Worm (Caenorhabditis elegans) whole organism, L4/young adult: ENCODE results near the gene ant-1.3.

Source experiments
- W03F9.2 ChIP-seq: fragments of 150-350 bp; optimal IDR thresholded peaks from 2 replicates; lab custom pipeline; 2014; ENCODE audit warnings: missing biosample characterization, missing genetic modification characterization
- dao-5 ChIP-seq: sonication (generic microtip); optimal IDR thresholded peaks from 2 replicates; lab custom pipeline; 2016; ENCODE audit warnings: missing genotype, missing genetic modification characterization, moderate library complexity, missing compliant biosample characterization
- him-1 ChIP-seq: sonication (generic microtip); optimal IDR thresholded peaks from 2 replicates; lab custom pipeline; 2016; ENCODE audit warnings: missing genotype, missing genetic modification reagents, missing genetic modification characterization, missing compliant biosample characterization

Gene ant-1.3

DNA sequence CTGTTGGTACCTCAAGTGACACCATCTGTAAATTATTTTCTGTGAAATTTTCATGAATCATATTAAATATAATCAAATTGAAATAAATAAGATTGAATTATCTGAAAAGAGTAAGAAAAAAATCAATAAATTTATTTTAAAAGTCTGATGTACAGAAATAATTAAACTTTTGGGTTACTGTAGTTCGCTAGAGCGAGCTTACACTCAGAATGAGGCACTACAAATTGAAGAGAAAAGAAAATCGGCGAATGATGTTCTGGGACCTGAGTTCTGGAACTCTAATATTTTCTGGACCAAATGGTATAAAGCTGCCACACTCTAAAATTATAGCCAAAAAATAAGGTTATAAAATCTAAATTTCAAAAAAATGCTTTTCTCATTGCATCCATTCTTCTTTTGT is 24.8 kb upstream of the ant-1.3 start:
- no peak for TF ChIP-seq dao-5 (tag; lab: Kevin White, UChicago)
- peak; percentile 5 for TF ChIP-seq W03F9.2 (tag; lab: Kevin White, UChicago)

- no peak for TF ChIP-seq dao-5 (tag; lab: Kevin White, UChicago)
- no peak for TF ChIP-seq W03F9.2 (tag; lab: Kevin White, UChicago)
- TF ChIP-seq him-1 (tag; lab: Kevin White, UChicago) = no peak
Observed at ce11 chrIV:9728376-9728775, 19.3 kb upstream of the ant-1.3 start, which contains the start of gene nhr-100. TSS of gene nhr-100 (plus strand) at chrIV:9728676.

DNA sequence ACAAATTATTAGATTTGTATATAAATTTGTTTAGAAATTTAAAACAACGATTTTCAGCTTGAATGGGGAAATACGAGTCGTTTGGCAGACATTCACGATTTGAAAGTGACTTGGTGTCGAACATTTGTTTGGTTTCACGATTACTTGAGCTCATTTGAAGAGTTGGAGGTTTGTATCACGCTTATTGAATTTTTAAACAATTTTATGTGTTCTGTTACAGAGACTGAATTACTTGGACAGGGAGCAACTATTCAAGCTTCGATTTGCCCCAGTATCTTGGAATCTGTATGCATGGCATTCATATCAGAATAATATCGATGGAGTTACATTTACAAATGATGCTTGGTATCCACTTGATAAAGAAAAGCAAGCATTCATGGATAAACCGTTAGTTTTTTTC is 18.1 kb upstream of the ant-1.3 start:
- TF ChIP-seq W03F9.2 (tag; lab: Kevin White, UChicago) (no peak), dao-5 (tag; lab: Kevin White, UChicago) (no peak), him-1 (tag; lab: Kevin White, UChicago) (no peak)

- no peak for TF ChIP-seq him-1 (tag; lab: Kevin White, UChicago)
- TF ChIP-seq dao-5 (tag; lab: Kevin White, UChicago) = no peak
- no peak for TF ChIP-seq W03F9.2 (tag; lab: Kevin White, UChicago)
Observed at ce11 chrIV:9725468-9725985, 16.4 kb upstream of the ant-1.3 start.

DNA sequence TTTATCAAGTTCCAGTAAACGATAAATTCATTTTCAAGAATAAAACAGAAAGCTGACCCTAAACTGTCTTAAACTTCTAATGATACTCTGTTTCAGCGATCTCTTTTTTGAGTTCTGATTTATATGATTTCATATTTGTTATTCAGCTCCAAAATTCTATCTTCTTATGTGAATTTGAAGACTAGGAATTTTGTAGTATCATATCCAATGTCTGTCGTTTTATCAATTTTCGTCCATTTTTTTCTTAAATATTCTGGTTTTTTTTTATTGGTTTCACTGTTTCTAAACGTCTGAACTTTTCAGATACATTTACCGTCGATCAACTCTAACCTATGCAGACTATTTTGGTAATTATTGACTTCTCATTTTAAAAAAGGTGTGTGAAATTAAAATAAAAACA is 15.8 kb upstream of the ant-1.3 start, which contains the start of the genes nhr-138 and C28D4.18:
nhr-138 (plus strand) TSS at position 304 of the 400 bp plus-strand sequence.
C28D4.18 (plus strand) TSS at position 333 of the 400 bp plus-strand sequence.
- TF ChIP-seq W03F9.2 (tag; lab: Kevin White, UChicago) = no peak
- no peak for TF ChIP-seq him-1 (tag; lab: Kevin White, UChicago)
- TF ChIP-seq dao-5 (tag; lab: Kevin White, UChicago) = no peak

- TF ChIP-seq him-1 (tag; lab: Kevin White, UChicago) (no peak), dao-5 (tag; lab: Kevin White, UChicago) (no peak), W03F9.2 (tag; lab: Kevin White, UChicago) (no peak)
Observed at ce11 chrIV:9723185-9723584, 14.1 kb upstream of the ant-1.3 start.

DNA sequence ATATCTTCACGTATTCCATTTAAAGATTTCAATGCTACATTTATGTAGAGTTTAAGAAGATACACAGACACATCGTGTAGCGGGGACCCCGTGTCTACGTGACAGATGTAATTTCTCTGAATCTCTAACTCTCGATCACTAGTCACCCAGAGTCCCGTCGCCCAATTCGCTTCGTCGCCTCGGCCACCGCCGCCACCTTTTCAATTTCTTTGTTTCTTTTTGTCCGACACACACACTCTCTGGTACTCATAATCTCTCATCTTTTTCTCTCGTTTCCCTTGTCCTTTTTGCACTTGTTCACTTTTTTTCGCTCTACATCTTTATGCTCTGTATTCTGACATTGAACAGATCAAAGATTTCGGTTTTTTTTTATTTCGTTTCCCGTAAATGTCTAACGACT is 9.3 kb upstream of the ant-1.3 start:
- peak; percentile 25 for TF ChIP-seq W03F9.2 (tag; lab: Kevin White, UChicago)
- TF ChIP-seq dao-5 (tag; lab: Kevin White, UChicago) = no peak

- TF ChIP-seq dao-5 (tag; lab: Kevin White, UChicago) = no peak
- no peak for TF ChIP-seq him-1 (tag; lab: Kevin White, UChicago)
- TF ChIP-seq W03F9.2 (tag; lab: Kevin White, UChicago) = no peak
Observed at ce11 chrIV:9717844-9718243, 8.7 kb upstream of the ant-1.3 start.

DNA sequence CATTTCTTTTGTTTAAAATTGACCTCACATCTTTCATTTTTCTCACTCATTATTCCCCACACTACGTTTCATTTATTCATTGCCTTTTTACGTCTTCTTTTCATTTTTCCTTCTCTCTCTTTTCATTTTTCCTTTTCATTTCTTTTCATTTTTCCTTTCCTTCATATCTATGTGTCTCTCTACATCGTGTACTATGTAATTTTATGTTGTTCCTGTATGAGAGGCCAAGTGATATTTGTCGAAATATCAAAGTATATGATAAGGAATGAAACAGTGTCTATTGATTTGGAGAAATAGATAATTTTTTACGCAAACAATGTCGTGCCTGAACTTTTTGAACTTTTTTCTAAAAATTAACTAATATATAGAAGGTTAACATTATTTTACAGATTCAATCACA is 7.4 kb upstream of the ant-1.3 start:
- no peak for TF ChIP-seq dao-5 (tag; lab: Kevin White, UChicago)

DNA sequence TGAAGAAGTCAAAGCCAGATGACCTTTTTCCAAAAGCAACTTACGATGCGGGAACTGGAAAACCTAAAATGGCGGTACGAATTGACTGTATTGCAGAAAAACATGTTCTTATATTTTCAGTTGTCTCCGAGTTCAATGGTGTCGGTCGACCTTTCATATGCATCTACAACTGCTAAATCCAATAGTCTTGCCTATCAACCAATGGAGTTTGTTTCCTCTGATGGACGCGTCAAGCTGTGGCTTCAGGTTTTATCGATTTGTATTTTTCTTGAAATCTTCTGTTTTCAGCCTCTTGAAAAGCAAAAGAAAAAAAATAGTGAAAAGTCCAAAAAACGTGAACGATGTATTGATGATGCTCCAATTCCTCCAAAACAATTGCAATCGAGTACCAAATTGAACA is 5.2 kb upstream of the ant-1.3 start:
- TF ChIP-seq W03F9.2 (tag; lab: Kevin White, UChicago) = no peak
- TF ChIP-seq dao-5 (tag; lab: Kevin White, UChicago) = no peak
- no peak for TF ChIP-seq him-1 (tag; lab: Kevin White, UChicago)

ce11 chrIV:9712782-9713181 is 3.7 kb upstream of the ant-1.3 start, which contains the start of gene K01H12.4:
TSS of gene K01H12.4 (plus strand) at chrIV:9713082.
- no peak for TF ChIP-seq him-1 (tag; lab: Kevin White, UChicago)
- TF ChIP-seq dao-5 (tag; lab: Kevin White, UChicago) = no peak
- no peak for TF ChIP-seq W03F9.2 (tag; lab: Kevin White, UChicago)

ce11 chrIV:9709887-9710286 is 782 bp upstream of the ant-1.3 start, which contains the start of gene nhr-38:
TSS of gene nhr-38 (plus strand) at chrIV:9710187.
- TF ChIP-seq W03F9.2 (tag; lab: Kevin White, UChicago) (no peak), him-1 (tag; lab: Kevin White, UChicago) (no peak), dao-5 (tag; lab: Kevin White, UChicago) (no peak)

DNA sequence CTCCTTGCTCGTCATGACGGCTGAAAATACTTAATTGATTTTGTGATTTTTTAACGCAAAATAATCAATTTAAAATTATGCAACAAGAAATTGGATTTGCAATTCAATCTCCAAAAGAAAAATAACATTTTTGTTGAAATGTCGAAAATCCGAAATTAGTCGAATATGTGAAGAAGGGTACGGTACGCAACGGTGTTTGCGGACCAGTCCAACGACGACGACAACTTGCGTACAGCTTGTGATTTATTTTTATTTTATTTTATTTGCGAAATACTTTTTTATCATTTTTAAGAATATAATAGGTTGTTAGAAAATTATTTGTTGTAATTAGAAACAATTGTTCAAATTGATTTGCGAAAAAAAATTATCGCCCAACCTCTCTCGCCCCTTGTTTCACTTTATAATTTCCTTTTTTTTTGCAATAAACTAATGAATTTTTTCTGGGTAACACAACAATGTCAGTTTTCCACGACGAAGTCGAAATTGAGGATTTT is 2.4 kb downstream of the ant-1.3 start, which contains the start of the genes dcaf-1 and dph-3:
dcaf-1 (minus strand) TSS at position 20 of the 494 bp plus-strand sequence.
dph-3 (plus strand) TSS at position 444 of the 494 bp plus-strand sequence.
- no peak for TF ChIP-seq dao-5 (tag; lab: Kevin White, UChicago)
- no peak for TF ChIP-seq him-1 (tag; lab: Kevin White, UChicago)
- peak; percentile 60 for TF ChIP-seq W03F9.2 (tag; lab: Kevin White, UChicago)

ce11 chrIV:9699062-9699461 is 10.0 kb downstream of the ant-1.3 start:
- TF ChIP-seq dao-5 (tag; lab: Kevin White, UChicago) (no peak), him-1 (tag; lab: Kevin White, UChicago) (no peak), W03F9.2 (tag; lab: Kevin White, UChicago) (no peak)
